Worm (Caenorhabditis elegans) whole organism, late embryonic: ENCODE measurements around the gene Y69E1A.4.

Experiments used
- F13H6.1 ChIP-seq: sonication (generic microtip); optimal IDR thresholded peaks from 2 replicates; lab custom pipeline; 2016; ENCODE audit warnings: missing genetic modification characterization, missing compliant biosample characterization
- K02D7.2 ChIP-seq: sonication (generic microtip); optimal IDR thresholded peaks from 2 replicates; lab custom pipeline; 2017; ENCODE audit warnings: mild to moderate bottlenecking, missing genetic modification characterization, missing compliant biosample characterization
- K09A11.1 ChIP-seq: sonication (generic microtip); optimal IDR thresholded peaks from 2 replicates; lab custom pipeline; 2017; ENCODE audit warnings: antibody characterized with exemption, mild to moderate bottlenecking, missing genetic modification characterization, missing compliant biosample characterization; ENCODE audit not compliant: insufficient read depth
- T23F11.4 ChIP-seq: fragments of 200-800 bp; sonication (Bioruptor generic); optimal IDR thresholded peaks from 2 replicates; lab custom pipeline; 2018; ENCODE audit warnings: mild to moderate bottlenecking, missing genetic modification characterization, missing compliant biosample characterization
- ahr-1 ChIP-seq: sonication (generic microtip); optimal IDR thresholded peaks from 2 replicates; lab custom pipeline; 2016; ENCODE audit warnings: missing genetic modification characterization, missing compliant biosample characterization
- ceh-14 ChIP-seq: sonication (generic microtip); optimal IDR thresholded peaks from 2 replicates; lab custom pipeline; 2016; ENCODE audit warnings: missing genotype, missing genetic modification characterization, missing compliant biosample characterization
- ceh-18 ChIP-seq: sonication (generic microtip); optimal IDR thresholded peaks from 2 replicates; lab custom pipeline; 2016; ENCODE audit warnings: missing genetic modification characterization, missing compliant biosample characterization
- ceh-19 ChIP-seq: fragments of 200-800 bp; sonication (Bioruptor generic); optimal IDR thresholded peaks from 2 replicates; lab custom pipeline; 2018; ENCODE audit warnings: mild to moderate bottlenecking, missing genetic modification characterization, missing compliant biosample characterization
- ceh-2 ChIP-seq: sonication (generic microtip); optimal IDR thresholded peaks from 2 replicates; lab custom pipeline; 2016; ENCODE audit warnings: missing genotype, missing genetic modification characterization, missing compliant biosample characterization
- ceh-22 ChIP-seq: sonication (generic microtip); optimal IDR thresholded peaks from 2 replicates; lab custom pipeline; 2017; ENCODE audit warnings: missing biosample characterization, missing genetic modification characterization
- ceh-30 ChIP-seq: fragments of 150-350 bp; optimal IDR thresholded peaks from 2 replicates; lab custom pipeline; 2014; ENCODE audit warnings: missing biosample characterization, missing genetic modification characterization
- ceh-31 ChIP-seq: sonication (generic microtip); optimal IDR thresholded peaks from 2 replicates; lab custom pipeline; 2016; ENCODE audit warnings: missing genetic modification characterization, missing compliant biosample characterization
- ceh-34 ChIP-seq: sonication (generic microtip); optimal IDR thresholded peaks from 2 replicates; lab custom pipeline; 2016; ENCODE audit warnings: mild to moderate bottlenecking, missing genetic modification characterization, missing compliant biosample characterization
- ceh-48 ChIP-seq: sonication (generic microtip); optimal IDR thresholded peaks from 2 replicates; lab custom pipeline; 2016; ENCODE audit warnings: missing genetic modification characterization, inconsistent platforms, missing compliant biosample characterization
- ceh-6 ChIP-seq: fragments of 200-800 bp; sonication (Bioruptor generic); optimal IDR thresholded peaks from 2 replicates; lab custom pipeline; 2018; ENCODE audit warnings: mild to moderate bottlenecking, missing genetic modification characterization, missing compliant biosample characterization
- dmd-4 ChIP-seq: sonication (generic microtip); optimal IDR thresholded peaks from 2 replicates; lab custom pipeline; 2016; ENCODE audit warnings: borderline replicate concordance, missing genetic modification characterization, missing compliant biosample characterization
- dve-1 ChIP-seq: sonication (generic microtip); optimal IDR thresholded peaks from 2 replicates; lab custom pipeline; 2017; ENCODE audit warnings: antibody characterized with exemption, mild to moderate bottlenecking, missing genetic modification characterization, missing compliant biosample characterization
- elt-2 ChIP-seq: sonication (generic microtip); optimal IDR thresholded peaks from 2 replicates; lab custom pipeline; 2016; ENCODE audit warnings: missing genetic modification reagents, missing genetic modification characterization, missing compliant biosample characterization
- elt-4 ChIP-seq: sonication (generic microtip); optimal IDR thresholded peaks from 2 replicates; lab custom pipeline; 2016; ENCODE audit warnings: missing genetic modification characterization, missing compliant biosample characterization
- eyg-1 ChIP-seq: sonication (generic microtip); optimal IDR thresholded peaks from 2 replicates; lab custom pipeline; 2016; ENCODE audit warnings: missing genotype, missing genetic modification characterization, missing compliant biosample characterization
- fax-1 ChIP-seq: sonication (generic microtip); optimal IDR thresholded peaks from 2 replicates; lab custom pipeline; 2016; ENCODE audit warnings: missing genotype, missing genetic modification characterization, missing compliant biosample characterization
- fkh-10 ChIP-seq: fragments of 150-350 bp; optimal IDR thresholded peaks from 2 replicates; lab custom pipeline; 2014; ENCODE audit warnings: missing biosample characterization, missing genetic modification reagents, missing genetic modification characterization
- fkh-6 ChIP-seq: sonication (generic microtip); optimal IDR thresholded peaks from 2 replicates; lab custom pipeline; 2016; ENCODE audit warnings: missing genetic modification characterization, missing compliant biosample characterization
- hlh-30 ChIP-seq: sonication (generic microtip); optimal IDR thresholded peaks from 2 replicates; lab custom pipeline; 2017; ENCODE audit warnings: antibody characterized with exemption, missing genetic modification characterization, missing compliant biosample characterization; ENCODE audit not compliant: insufficient read depth
- hlh-6 ChIP-seq: sonication (generic microtip); optimal IDR thresholded peaks from 2 replicates; lab custom pipeline; 2016; ENCODE audit warnings: missing genotype, missing genetic modification characterization, missing compliant biosample characterization
- mec-3 ChIP-seq: sonication (generic microtip); optimal IDR thresholded peaks from 2 replicates; lab custom pipeline; 2016; ENCODE audit warnings: borderline replicate concordance, missing genetic modification characterization, missing compliant biosample characterization
- nfya-1 ChIP-seq: sonication (generic microtip); optimal IDR thresholded peaks from 2 replicates; lab custom pipeline; 2017; ENCODE audit warnings: missing genetic modification characterization, mild to moderate bottlenecking, missing compliant biosample characterization, antibody characterized with exemption, moderate library complexity
- nhr-11 ChIP-seq: fragments of 150-350 bp; optimal IDR thresholded peaks from 2 replicates; lab custom pipeline; 2014; ENCODE audit warnings: missing biosample characterization, missing genetic modification characterization
- npax-4 ChIP-seq: sonication (generic microtip); optimal IDR thresholded peaks from 2 replicates; lab custom pipeline; 2016; ENCODE audit warnings: missing genetic modification characterization, missing compliant biosample characterization
- odd-2 ChIP-seq: sonication (generic microtip); optimal IDR thresholded peaks from 2 replicates; lab custom pipeline; 2017; ENCODE audit warnings: antibody characterized with exemption, mild to moderate bottlenecking, missing genetic modification characterization, missing compliant biosample characterization
- pat-9 ChIP-seq: fragments of 200-800 bp; sonication (Bioruptor generic); optimal IDR thresholded peaks from 2 replicates; lab custom pipeline; 2018; ENCODE audit warnings: mild to moderate bottlenecking, missing genetic modification characterization, moderate library complexity, missing compliant biosample characterization
- pax-1 ChIP-seq: fragments of 150-350 bp; optimal IDR thresholded peaks from 2 replicates; lab custom pipeline; 2014; ENCODE audit warnings: missing biosample characterization, missing genetic modification characterization
- pha-2 ChIP-seq: sonication (generic microtip); optimal IDR thresholded peaks from 2 replicates; lab custom pipeline; 2017; ENCODE audit warnings: mild to moderate bottlenecking, missing genetic modification characterization, missing compliant biosample characterization
- pros-1 ChIP-seq: fragments of 150-350 bp; optimal IDR thresholded peaks from 2 replicates; lab custom pipeline; 2014; ENCODE audit warnings: missing biosample characterization, missing genetic modification reagents, missing genetic modification characterization
- ref-2 ChIP-seq: sonication (generic microtip); optimal IDR thresholded peaks from 2 replicates; lab custom pipeline; 2016; ENCODE audit warnings: missing genetic modification characterization, missing compliant biosample characterization
- rnt-1 ChIP-seq: sonication (generic microtip); optimal IDR thresholded peaks from 2 replicates; lab custom pipeline; 2016; ENCODE audit warnings: missing genetic modification characterization, missing compliant biosample characterization
- sox-4 ChIP-seq: sonication (generic microtip); optimal IDR thresholded peaks from 2 replicates; lab custom pipeline; 2017; ENCODE audit warnings: mild to moderate bottlenecking, missing genetic modification characterization, inconsistent platforms, missing compliant biosample characterization
- syd-9 ChIP-seq: sonication (generic microtip); optimal IDR thresholded peaks from 2 replicates; lab custom pipeline; 2016; ENCODE audit warnings: mild to moderate bottlenecking, missing genetic modification characterization, moderate library complexity, missing compliant biosample characterization
- tbx-2 ChIP-seq: sonication (generic microtip); optimal IDR thresholded peaks from 2 replicates; lab custom pipeline; 2016; ENCODE audit warnings: missing genetic modification characterization, missing compliant biosample characterization
- ttx-3 ChIP-seq: sonication (generic microtip); optimal IDR thresholded peaks from 2 replicates; lab custom pipeline; 2016; ENCODE audit warnings: missing genetic modification reagents, missing genetic modification characterization, missing compliant biosample characterization
- unc-3 ChIP-seq, 2 experiments: fragments of 200-800 bp in 1 of 2; sonication (Bioruptor generic) in 1 of 2; sonication (generic microtip) in 1 of 2; conservative IDR thresholded peaks in 1 of 2; optimal IDR thresholded peaks in 1 of 2; 2 replicates each; pipeline versions ENCODE4 v1.3.6 to Lab custom; 2016 to 2022; ENCODE audit warnings: missing compliant biosample characterization in 2 of 2, missing genetic modification characterization in 2 of 2, missing genetic modification reagents in 1 of 2
- unc-42 ChIP-seq: sonication (generic microtip); optimal IDR thresholded peaks from 2 replicates; lab custom pipeline; 2016; ENCODE audit warnings: missing genotype, missing genetic modification characterization, missing compliant biosample characterization
- unc-55 ChIP-seq: sonication (generic microtip); optimal IDR thresholded peaks from 2 replicates; lab custom pipeline; 2017; ENCODE audit warnings: missing biosample characterization, missing genetic modification reagents, missing genetic modification characterization
- unc-86 ChIP-seq: sonication (generic microtip); optimal IDR thresholded peaks from 2 replicates; lab custom pipeline; 2016; ENCODE audit warnings: missing genetic modification characterization, missing compliant biosample characterization
- zip-5 ChIP-seq: sonication (generic microtip); optimal IDR thresholded peaks from 2 replicates; lab custom pipeline; 2016; ENCODE audit warnings: missing genetic modification characterization, missing compliant biosample characterization

Gene Y69E1A.4

DNA sequence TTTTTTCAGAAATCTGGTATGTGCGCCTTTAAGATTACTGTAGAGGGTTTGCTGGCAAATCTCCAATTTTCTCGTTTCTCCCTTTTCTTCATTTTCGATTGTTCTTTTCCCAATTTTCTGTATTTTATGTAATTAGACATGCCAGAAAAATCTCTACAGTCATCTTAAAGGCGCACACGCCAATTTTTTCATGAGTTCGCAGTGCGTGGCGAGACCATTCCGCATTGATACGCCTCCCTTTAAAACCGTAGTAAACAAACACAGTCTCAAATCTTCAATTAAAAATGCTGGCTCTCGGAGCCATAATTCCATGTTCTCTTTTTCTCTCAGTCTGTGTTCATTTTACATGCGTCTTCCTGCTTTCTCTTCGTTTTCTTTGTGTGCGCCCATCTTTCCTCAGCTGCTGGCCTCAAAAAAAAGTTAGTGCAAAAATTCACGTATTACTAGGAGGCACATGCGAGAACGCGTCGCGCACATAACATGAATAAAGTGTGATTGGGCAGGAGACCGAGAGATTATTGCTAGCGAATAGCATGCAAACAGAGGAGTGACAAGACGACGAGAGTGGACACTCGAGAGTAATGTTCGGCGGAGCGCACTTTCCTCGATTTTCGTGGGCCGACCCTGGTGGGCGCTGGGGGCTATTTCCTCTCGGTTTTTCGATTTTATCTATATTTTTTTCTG, 36.0 kb upstream of the Y69E1A.4 start:
- peak; percentile 80 for TF ChIP-seq hlh-30 (tag; lab: Kevin White, UChicago)
- TF ChIP-seq fkh-6 = no peak
- TF ChIP-seq hlh-6 (tag; lab: Kevin White, UChicago) = no peak
- TF ChIP-seq ceh-30 (tag; lab: Kevin White, UChicago) = no peak
- TF ChIP-seq rnt-1 (tag; lab: Kevin White, UChicago) = peak; percentile 2
- no peak for TF ChIP-seq zip-5 (tag; lab: Kevin White, UChicago)
- peak; percentile 6 for TF ChIP-seq F13H6.1 (tag; lab: Kevin White, UChicago)
- TF ChIP-seq ceh-31 (tag; lab: Kevin White, UChicago) = peak; percentile 80
- TF ChIP-seq sox-4 (tag; lab: Kevin White, UChicago) = no peak
- TF ChIP-seq unc-55 (GFP tag; lab: Kevin White, UChicago) = peak; percentile 72
- TF ChIP-seq unc-86 (tag; lab: Kevin White, UChicago) = no peak
- peak; percentile 69 for TF ChIP-seq nfya-1 (tag; lab: Kevin White, UChicago)
- TF ChIP-seq nhr-11 = no peak
- TF ChIP-seq ceh-34 (tag; lab: Kevin White, UChicago) = peak; percentile 66
- peak; percentile 51 for TF ChIP-seq unc-42 (tag; lab: Kevin White, UChicago)
- TF ChIP-seq tbx-2 (tag; lab: Kevin White, UChicago) = peak; percentile 49
- TF ChIP-seq pax-1 = peak; percentile 29
- TF ChIP-seq ref-2 = peak; percentile 56
- TF ChIP-seq dve-1 (tag; lab: Kevin White, UChicago) = no peak
- TF ChIP-seq ceh-19 (GFP tag; lab: Kevin White, UChicago) = peak; percentile 10
- peak; percentile 77 for TF ChIP-seq ceh-18

DNA sequence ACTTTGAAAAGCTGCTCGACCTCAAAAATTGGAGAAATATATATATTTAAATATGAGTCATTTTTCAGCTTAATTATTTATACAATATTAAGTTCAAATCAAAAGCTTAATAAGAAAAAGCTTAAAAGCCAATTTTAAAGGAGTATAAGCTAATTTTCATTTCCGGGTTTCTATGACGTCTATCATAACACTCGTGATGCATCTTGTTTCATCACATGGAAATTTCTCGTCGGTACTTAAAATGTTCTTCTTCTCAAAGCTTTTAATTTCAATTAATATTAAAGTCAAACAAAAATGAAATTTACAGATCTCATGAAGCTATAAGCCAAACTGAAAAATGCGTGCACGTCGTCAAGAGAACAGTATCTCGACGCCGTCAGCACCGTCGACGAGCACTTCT, 35.3 kb upstream of the Y69E1A.4 start, which contains the start of gene rbr-2:
rbr-2 (plus strand) TSS at position 301 of the 400 bp plus-strand sequence.
- no peak for TF ChIP-seq rnt-1 (tag; lab: Kevin White, UChicago)
- no peak for TF ChIP-seq pax-1
- no peak for TF ChIP-seq eyg-1 (tag; lab: Kevin White, UChicago)
- TF ChIP-seq ref-2 = no peak
- no peak for TF ChIP-seq pha-2 (tag; lab: Kevin White, UChicago)
- no peak for TF ChIP-seq ceh-14
- no peak for TF ChIP-seq odd-2 (tag; lab: Kevin White, UChicago)
- no peak for TF ChIP-seq nhr-11
- no peak for TF ChIP-seq ahr-1 (tag; lab: Kevin White, UChicago)
- no peak for TF ChIP-seq fkh-10 (GFP tag; lab: Kevin White, UChicago)
- TF ChIP-seq npax-4 (tag; lab: Kevin White, UChicago) = no peak
- no peak for TF ChIP-seq hlh-30 (tag; lab: Kevin White, UChicago)
- TF ChIP-seq unc-86 (tag; lab: Kevin White, UChicago) = no peak
- no peak for TF ChIP-seq dmd-4

DNA sequence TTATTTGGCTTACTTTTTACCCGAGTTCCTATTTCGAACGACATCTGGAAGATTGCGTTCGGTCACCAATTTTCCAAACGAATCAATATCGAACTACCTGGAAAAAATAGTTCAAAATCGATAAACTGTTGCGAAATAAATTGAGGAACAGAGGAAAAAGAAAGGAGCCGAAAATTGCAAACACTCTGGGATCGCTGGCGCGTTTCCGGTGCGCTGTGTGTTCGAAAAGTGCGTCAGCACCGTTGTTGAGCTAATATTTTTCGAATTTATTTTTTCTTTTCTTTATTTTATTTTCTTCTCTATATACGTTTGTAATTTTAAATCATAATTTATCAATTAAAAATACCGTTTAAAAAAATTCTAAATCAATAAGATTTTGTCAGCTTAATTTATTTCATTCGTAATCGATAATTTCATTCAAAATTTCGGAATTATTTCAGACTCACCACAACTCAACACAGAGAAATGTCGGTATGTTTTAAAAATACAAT, 21.9 kb upstream of the Y69E1A.4 start, which contains the start of the genes dnc-1 and lsm-7:
dnc-1 (minus strand) TSS at position 142 of the 491 bp plus-strand sequence.
lsm-7 (plus strand) TSS at position 441 of the 491 bp plus-strand sequence.
- TF ChIP-seq K09A11.1 (tag; lab: Kevin White, UChicago) = peak; percentile 16
- no peak for TF ChIP-seq elt-4 (tag; lab: Kevin White, UChicago)
- no peak for TF ChIP-seq ceh-30 (tag; lab: Kevin White, UChicago)
- no peak for TF ChIP-seq rnt-1 (tag; lab: Kevin White, UChicago)
- TF ChIP-seq ceh-31 (tag; lab: Kevin White, UChicago) = peak; percentile 20
- TF ChIP-seq unc-55 (GFP tag; lab: Kevin White, UChicago) = no peak
- no peak for TF ChIP-seq ceh-2 (tag; lab: Kevin White, UChicago)
- no peak for TF ChIP-seq dmd-4
- no peak for TF ChIP-seq ref-2
- TF ChIP-seq pros-1 (tag; lab: Kevin White, UChicago) = no peak
- TF ChIP-seq ceh-22 (tag; lab: Kevin White, UChicago) = no peak
- TF ChIP-seq tbx-2 (tag; lab: Kevin White, UChicago) = peak; percentile 35
- TF ChIP-seq fax-1 (tag; lab: Kevin White, UChicago) = no peak
- no peak for TF ChIP-seq ceh-6 (GFP tag; lab: Kevin White, UChicago)
- no peak for TF ChIP-seq unc-3 (GFP tag; conservative IDR thresholded peaks at IDR 0.05; lab: Robert Waterston, UW)
- no peak for TF ChIP-seq unc-3 (tag; optimal IDR thresholded peaks at IDR 0.05; lab: Kevin White, UChicago)
- peak; percentile 37 for TF ChIP-seq elt-2
- no peak for TF ChIP-seq mec-3 (tag; lab: Kevin White, UChicago)
- no peak for TF ChIP-seq K02D7.2 (tag; lab: Kevin White, UChicago)
- no peak for TF ChIP-seq ttx-3 (tag; lab: Kevin White, UChicago)
- TF ChIP-seq T23F11.4 (GFP tag; lab: Kevin White, UChicago) = peak; percentile 11
- no peak for TF ChIP-seq fkh-6
- TF ChIP-seq nhr-11 = no peak
- no peak for TF ChIP-seq F13H6.1 (tag; lab: Kevin White, UChicago)
- peak; percentile 36 for TF ChIP-seq ceh-48 (tag; lab: Kevin White, UChicago)
- TF ChIP-seq syd-9 (tag; lab: Kevin White, UChicago) = no peak
- TF ChIP-seq nfya-1 (tag; lab: Kevin White, UChicago) = peak; percentile 32
- no peak for TF ChIP-seq pat-9 (tag; lab: Kevin White, UChicago)
